Worm (Caenorhabditis elegans) whole organism, late embryonic: Measurements from ENCODE around the gene wnk-1.

Experiments
- C08G9.2 ChIP-seq: sonication (generic microtip); optimal IDR thresholded peaks from 2 replicates; lab custom pipeline; 2016; ENCODE audit warnings: mild to moderate bottlenecking, missing genetic modification characterization, moderate library complexity, missing compliant biosample characterization
- K02D7.2 ChIP-seq: sonication (generic microtip); optimal IDR thresholded peaks from 2 replicates; lab custom pipeline; 2017; ENCODE audit warnings: mild to moderate bottlenecking, missing genetic modification characterization, missing compliant biosample characterization
- ama-1 ChIP-seq: fragments of 150-350 bp; optimal IDR thresholded peaks from 2 replicates; lab custom pipeline; 2014
- ceh-14 ChIP-seq: sonication (generic microtip); optimal IDR thresholded peaks from 2 replicates; lab custom pipeline; 2016; ENCODE audit warnings: missing genotype, missing genetic modification characterization, missing compliant biosample characterization
- ceh-2 ChIP-seq: sonication (generic microtip); optimal IDR thresholded peaks from 2 replicates; lab custom pipeline; 2016; ENCODE audit warnings: missing genotype, missing genetic modification characterization, missing compliant biosample characterization
- ceh-22 ChIP-seq: sonication (generic microtip); optimal IDR thresholded peaks from 2 replicates; lab custom pipeline; 2017; ENCODE audit warnings: missing biosample characterization, missing genetic modification characterization
- ceh-34 ChIP-seq: sonication (generic microtip); optimal IDR thresholded peaks from 2 replicates; lab custom pipeline; 2016; ENCODE audit warnings: mild to moderate bottlenecking, missing genetic modification characterization, missing compliant biosample characterization
- ceh-48 ChIP-seq: sonication (generic microtip); optimal IDR thresholded peaks from 2 replicates; lab custom pipeline; 2016; ENCODE audit warnings: missing genetic modification characterization, inconsistent platforms, missing compliant biosample characterization
- ceh-6 ChIP-seq: fragments of 200-800 bp; sonication (Bioruptor generic); optimal IDR thresholded peaks from 2 replicates; lab custom pipeline; 2018; ENCODE audit warnings: mild to moderate bottlenecking, missing genetic modification characterization, missing compliant biosample characterization
- dmd-4 ChIP-seq: sonication (generic microtip); optimal IDR thresholded peaks from 2 replicates; lab custom pipeline; 2016; ENCODE audit warnings: borderline replicate concordance, missing genetic modification characterization, missing compliant biosample characterization
- dve-1 ChIP-seq: sonication (generic microtip); optimal IDR thresholded peaks from 2 replicates; lab custom pipeline; 2017; ENCODE audit warnings: antibody characterized with exemption, mild to moderate bottlenecking, missing genetic modification characterization, missing compliant biosample characterization
- elt-2 ChIP-seq: sonication (generic microtip); optimal IDR thresholded peaks from 2 replicates; lab custom pipeline; 2016; ENCODE audit warnings: missing genetic modification reagents, missing genetic modification characterization, missing compliant biosample characterization
- elt-4 ChIP-seq: sonication (generic microtip); optimal IDR thresholded peaks from 2 replicates; lab custom pipeline; 2016; ENCODE audit warnings: missing genetic modification characterization, missing compliant biosample characterization
- ets-4 ChIP-seq: sonication (generic microtip); optimal IDR thresholded peaks from 2 replicates; lab custom pipeline; 2016; ENCODE audit warnings: missing genetic modification characterization, missing compliant biosample characterization
- eyg-1 ChIP-seq: sonication (generic microtip); optimal IDR thresholded peaks from 2 replicates; lab custom pipeline; 2016; ENCODE audit warnings: missing genotype, missing genetic modification characterization, missing compliant biosample characterization
- fax-1 ChIP-seq: sonication (generic microtip); optimal IDR thresholded peaks from 2 replicates; lab custom pipeline; 2016; ENCODE audit warnings: missing genotype, missing genetic modification characterization, missing compliant biosample characterization
- fkh-10 ChIP-seq: fragments of 150-350 bp; optimal IDR thresholded peaks from 2 replicates; lab custom pipeline; 2014; ENCODE audit warnings: missing biosample characterization, missing genetic modification reagents, missing genetic modification characterization
- hlh-6 ChIP-seq: sonication (generic microtip); optimal IDR thresholded peaks from 2 replicates; lab custom pipeline; 2016; ENCODE audit warnings: missing genotype, missing genetic modification characterization, missing compliant biosample characterization
- madf-2 ChIP-seq: sonication (generic microtip); optimal IDR thresholded peaks from 2 replicates; lab custom pipeline; 2017; ENCODE audit warnings: missing genetic modification characterization, missing compliant biosample characterization
- nfya-1 ChIP-seq: sonication (generic microtip); optimal IDR thresholded peaks from 2 replicates; lab custom pipeline; 2017; ENCODE audit warnings: missing genetic modification characterization, mild to moderate bottlenecking, missing compliant biosample characterization, antibody characterized with exemption, moderate library complexity
- npax-4 ChIP-seq: sonication (generic microtip); optimal IDR thresholded peaks from 2 replicates; lab custom pipeline; 2016; ENCODE audit warnings: missing genetic modification characterization, missing compliant biosample characterization
- odd-2 ChIP-seq: sonication (generic microtip); optimal IDR thresholded peaks from 2 replicates; lab custom pipeline; 2017; ENCODE audit warnings: antibody characterized with exemption, mild to moderate bottlenecking, missing genetic modification characterization, missing compliant biosample characterization
- pax-1 ChIP-seq: fragments of 150-350 bp; optimal IDR thresholded peaks from 2 replicates; lab custom pipeline; 2014; ENCODE audit warnings: missing biosample characterization, missing genetic modification characterization
- pha-2 ChIP-seq: sonication (generic microtip); optimal IDR thresholded peaks from 2 replicates; lab custom pipeline; 2017; ENCODE audit warnings: mild to moderate bottlenecking, missing genetic modification characterization, missing compliant biosample characterization
- rnt-1 ChIP-seq: sonication (generic microtip); optimal IDR thresholded peaks from 2 replicates; lab custom pipeline; 2016; ENCODE audit warnings: missing genetic modification characterization, missing compliant biosample characterization
- sdc-2 ChIP-seq: sonication (generic microtip); optimal IDR thresholded peaks from 2 replicates; lab custom pipeline; 2016; ENCODE audit warnings: missing genotype, missing genetic modification characterization, missing compliant biosample characterization
- sox-4 ChIP-seq: sonication (generic microtip); optimal IDR thresholded peaks from 2 replicates; lab custom pipeline; 2017; ENCODE audit warnings: mild to moderate bottlenecking, missing genetic modification characterization, inconsistent platforms, missing compliant biosample characterization
- syd-9 ChIP-seq: sonication (generic microtip); optimal IDR thresholded peaks from 2 replicates; lab custom pipeline; 2016; ENCODE audit warnings: mild to moderate bottlenecking, missing genetic modification characterization, moderate library complexity, missing compliant biosample characterization
- ttx-3 ChIP-seq: sonication (generic microtip); optimal IDR thresholded peaks from 2 replicates; lab custom pipeline; 2016; ENCODE audit warnings: missing genetic modification reagents, missing genetic modification characterization, missing compliant biosample characterization
- zip-5 ChIP-seq: sonication (generic microtip); optimal IDR thresholded peaks from 2 replicates; lab custom pipeline; 2016; ENCODE audit warnings: missing genetic modification characterization, missing compliant biosample characterization
- ztf-16 ChIP-seq: sonication (generic microtip); optimal IDR thresholded peaks from 2 replicates; lab custom pipeline; 2017; ENCODE audit warnings: missing genetic modification characterization, missing compliant biosample characterization

Gene wnk-1

ce11 chrIV:9199939-9200202, at the start of gene wnk-1:
Gene wnk-1, plus strand, starts transcription at chrIV:9200103.
- no peak for TF ChIP-seq syd-9 (tag; lab: Kevin White, UChicago)
- TF ChIP-seq fkh-10, result no peak
- no peak for TF ChIP-seq sdc-2
- no peak for TF ChIP-seq odd-2 (tag; lab: Kevin White, UChicago)

ce11 chrIV:9150175-9150574, 49.7 kb upstream of the wnk-1 start, which contains the start of gene F23B2.7:
Gene F23B2.7, plus strand, starts transcription at chrIV:9150475.
- TF ChIP-seq ceh-6 (no peak), ets-4 (no peak), syd-9 (tag; lab: Kevin White, UChicago) (no peak), ama-1 (lab: Kevin White, UChicago) (no peak), elt-4 (no peak), ceh-14 (tag; lab: Kevin White, UChicago) (no peak), madf-2 (tag; lab: Kevin White, UChicago) (no peak), fkh-10 (no peak)

ce11 chrIV:9154263-9154662, 45.6 kb upstream of the wnk-1 start, which contains the start of gene F23B2.10:
Gene F23B2.10, minus strand, starts transcription at chrIV:9154363.
- TF ChIP-seq dve-1 (tag; lab: Kevin White, UChicago) (no peak), nfya-1 (tag; lab: Kevin White, UChicago) (no peak), dmd-4 (tag; lab: Kevin White, UChicago) (no peak), elt-4 (no peak), sdc-2 (no peak), hlh-6 (no peak), rnt-1 (tag; lab: Kevin White, UChicago) (no peak), pha-2 (tag; lab: Kevin White, UChicago) (no peak), zip-5 (tag; lab: Kevin White, UChicago) (no peak), ets-4 (no peak), pax-1 (tag; lab: Kevin White, UChicago) (no peak)

- TF ChIP-seq ceh-48 (tag; lab: Kevin White, UChicago) (no peak), npax-4 (no peak), ttx-3 (no peak), ceh-2 (no peak), ztf-16 (tag; lab: Kevin White, UChicago) (no peak), zip-5 (tag; lab: Kevin White, UChicago) (no peak)
These were observed 40.7 kb upstream of the wnk-1 start, which contains the start of gene pcp-3 for ce11 chrIV:9158969-9159800. Gene pcp-3, minus strand, starts transcription at chrIV:9159019.

ce11 chrIV:9159863-9160262, 40.0 kb upstream of the wnk-1 start:
- TF ChIP-seq elt-2 (tag; lab: Kevin White, UChicago) (peak; percentile 8), C08G9.2 (tag; lab: Kevin White, UChicago) (no peak), ceh-34 (tag; lab: Kevin White, UChicago) (no peak)

ce11 chrIV:9165027-9165426, 34.9 kb upstream of the wnk-1 start, which contains the start of gene pcp-2:
Gene pcp-2, minus strand, starts transcription at chrIV:9165127.
- no peak for TF ChIP-seq syd-9 (tag; lab: Kevin White, UChicago)
- no peak for TF ChIP-seq sox-4 (tag; lab: Kevin White, UChicago)
- no peak for TF ChIP-seq eyg-1 (tag; lab: Kevin White, UChicago)
- no peak for TF ChIP-seq elt-4
- TF ChIP-seq fax-1 (tag; lab: Kevin White, UChicago), result no peak
- no peak for TF ChIP-seq K02D7.2 (tag; lab: Kevin White, UChicago)
- TF ChIP-seq odd-2 (tag; lab: Kevin White, UChicago), result no peak
- TF ChIP-seq ceh-22 (tag; lab: Kevin White, UChicago), result no peak
- no peak for TF ChIP-seq ceh-48 (tag; lab: Kevin White, UChicago)
- TF ChIP-seq npax-4, result no peak
